Worm (Caenorhabditis elegans) whole organism, L2 larva: Measurements from ENCODE around the gene srh-146.
A peak's percentile ranks its signal among the peaks of the same experiment; 100 is the strongest.

Experiments
- F13H6.1 ChIP-seq: sonication (generic microtip); optimal IDR thresholded peaks from 2 replicates; lab custom pipeline; 2016; ENCODE audit warnings: missing genetic modification characterization, missing compliant biosample characterization
- R02D3.7 ChIP-seq: fragments of 150-350 bp; optimal IDR thresholded peaks from 2 replicates; lab custom pipeline; 2014; ENCODE audit warnings: missing biosample characterization, missing genetic modification characterization
- Y55F3AM.14 ChIP-seq: fragments of 200-800 bp; sonication (Bioruptor generic); optimal IDR thresholded peaks from 2 replicates; lab custom pipeline; 2018; ENCODE audit warnings: mild to moderate bottlenecking, missing genetic modification characterization, missing compliant biosample characterization
- ZK546.5 ChIP-seq: sonication (generic microtip); optimal IDR thresholded peaks from 2 replicates; lab custom pipeline; 2017; ENCODE audit warnings: missing biosample characterization, missing genetic modification characterization
- alr-1 ChIP-seq: fragments of 150-350 bp; optimal IDR thresholded peaks from 2 replicates; lab custom pipeline; 2014; ENCODE audit warnings: missing biosample characterization, missing genetic modification characterization
- aly-2 ChIP-seq: fragments of 150-350 bp; optimal IDR thresholded peaks from 2 replicates; lab custom pipeline; 2014; ENCODE audit warnings: missing biosample characterization, missing genetic modification characterization
- blmp-1 ChIP-seq: sonication (generic microtip); optimal IDR thresholded peaks from 2 replicates; lab custom pipeline; 2017; ENCODE audit warnings: missing genetic modification characterization, mild to moderate bottlenecking, missing compliant biosample characterization, antibody characterized with exemption, moderate library complexity; ENCODE audit not compliant: insufficient read depth
- ceh-16 ChIP-seq: fragments of 150-350 bp; optimal IDR thresholded peaks from 2 replicates; lab custom pipeline; 2014; ENCODE audit warnings: missing biosample characterization, missing genetic modification characterization
- ceh-82 ChIP-seq: fragments of 150-350 bp; optimal IDR thresholded peaks from 2 replicates; lab custom pipeline; 2014; ENCODE audit warnings: missing biosample characterization, missing genetic modification characterization
- crh-2 ChIP-seq: sonication (generic microtip); optimal IDR thresholded peaks from 2 replicates; lab custom pipeline; 2017; ENCODE audit warnings: missing biosample characterization, missing genetic modification characterization
- egl-27 ChIP-seq: sonication (generic microtip); optimal IDR thresholded peaks from 3 replicates; lab custom pipeline; 2017; ENCODE audit warnings: missing biosample characterization, missing genetic modification reagents, missing genetic modification characterization
- elt-1 ChIP-seq: fragments of 150-350 bp; optimal IDR thresholded peaks from 2 replicates; lab custom pipeline; 2014; ENCODE audit warnings: missing biosample characterization, missing genetic modification characterization
- elt-3 ChIP-seq: sonication (generic microtip); optimal IDR thresholded peaks from 2 replicates; lab custom pipeline; 2017; ENCODE audit warnings: missing biosample characterization, missing genetic modification characterization
- fos-1 ChIP-seq: fragments of 150-350 bp; optimal IDR thresholded peaks from 2 replicates; lab custom pipeline; 2014; ENCODE audit warnings: missing biosample characterization, missing genetic modification characterization
- gmeb-1 ChIP-seq: fragments of 150-350 bp; optimal IDR thresholded peaks from 2 replicates; lab custom pipeline; 2014; ENCODE audit warnings: missing biosample characterization, missing genetic modification characterization
- lin-11 ChIP-seq: fragments of 150-350 bp; sonication (generic microtip); optimal IDR thresholded peaks from 2 replicates; lab custom pipeline; 2014; ENCODE audit warnings: missing biosample characterization, missing genetic modification characterization, inconsistent platforms, mixed read lengths
- lin-39 ChIP-seq: fragments of 150-350 bp; optimal IDR thresholded peaks from 2 replicates; lab custom pipeline; 2014; ENCODE audit warnings: missing biosample characterization, missing genetic modification reagents, missing genetic modification characterization
- lsy-2 ChIP-seq, 2 experiments: fragments of 150-350 bp in 1 of 2; sonication (generic microtip) in 1 of 2; optimal IDR thresholded peaks; 2 replicates each; lab custom pipeline; 2014 to 2017; ENCODE audit warnings: missing biosample characterization in 2 of 2, missing genetic modification characterization in 2 of 2
- mab-5 ChIP-seq: fragments of 150-350 bp; optimal IDR thresholded peaks from 2 replicates; lab custom pipeline; 2014; ENCODE audit warnings: missing biosample characterization, missing genetic modification characterization
- mbf-1 ChIP-seq: sonication (generic microtip); optimal IDR thresholded peaks from 2 replicates; lab custom pipeline; 2017; ENCODE audit warnings: missing biosample characterization, missing genetic modification characterization
- nhr-11 ChIP-seq: fragments of 150-350 bp; optimal IDR thresholded peaks from 2 replicates; lab custom pipeline; 2014; ENCODE audit warnings: missing biosample characterization, missing genetic modification characterization
- nhr-12 ChIP-seq: fragments of 150-350 bp; optimal IDR thresholded peaks from 2 replicates; lab custom pipeline; 2014; ENCODE audit warnings: missing biosample characterization, missing genetic modification characterization
- nhr-21 ChIP-seq: fragments of 150-350 bp; optimal IDR thresholded peaks from 2 replicates; lab custom pipeline; 2014; ENCODE audit warnings: missing biosample characterization, missing genetic modification characterization
- nhr-237 ChIP-seq: fragments of 150-350 bp; optimal IDR thresholded peaks from 2 replicates; lab custom pipeline; 2014; ENCODE audit warnings: missing biosample characterization, missing genetic modification characterization
- nhr-25 ChIP-seq: fragments of 150-350 bp; sonication (generic microtip); optimal IDR thresholded peaks from 3 replicates; lab custom pipeline; 2014; ENCODE audit warnings: missing biosample characterization, missing genetic modification characterization
- nhr-6 ChIP-seq: fragments of 150-350 bp; optimal IDR thresholded peaks from 2 replicates; lab custom pipeline; 2014; ENCODE audit warnings: missing biosample characterization, missing genetic modification characterization
- peb-1 ChIP-seq: fragments of 150-350 bp; optimal IDR thresholded peaks from 2 replicates; lab custom pipeline; 2014; ENCODE audit warnings: missing biosample characterization, missing genetic modification characterization
- skn-1 ChIP-seq: sonication (generic microtip); optimal IDR thresholded peaks from 2 replicates; lab custom pipeline; 2017; ENCODE audit warnings: missing biosample characterization, missing genetic modification characterization
- sma-9 ChIP-seq, 2 experiments: fragments of 150-350 bp in 1 of 2; sonication (generic microtip) in 1 of 2; optimal IDR thresholded peaks; 2 replicates each; lab custom pipeline; 2014 to 2016; ENCODE audit warnings: missing genetic modification characterization in 2 of 2, mild to moderate bottlenecking in 1 of 2, missing biosample characterization in 1 of 2, missing compliant biosample characterization in 1 of 2, missing genetic modification reagents in 1 of 2, moderate library complexity in 1 of 2
- snpc-4 ChIP-seq: fragments of 150-350 bp; optimal IDR thresholded peaks from 2 replicates; lab custom pipeline; 2014; ENCODE audit warnings: missing biosample characterization, missing genetic modification characterization
- unc-55 ChIP-seq: fragments of 150-350 bp; sonication (generic microtip); optimal IDR thresholded peaks from 3 replicates; lab custom pipeline; 2014; ENCODE audit warnings: missing biosample characterization, missing genetic modification reagents, missing genetic modification characterization
- unc-62 ChIP-seq: fragments of 150-350 bp; optimal IDR thresholded peaks from 2 replicates; lab custom pipeline; 2014; ENCODE audit warnings: missing biosample characterization, missing genetic modification reagents, missing genetic modification characterization
- zag-1 ChIP-seq: fragments of 150-350 bp; optimal IDR thresholded peaks from 2 replicates; lab custom pipeline; 2014; ENCODE audit warnings: missing biosample characterization, missing genetic modification characterization
- ztf-1 ChIP-seq: fragments of 200-800 bp; sonication (Bioruptor generic); conservative IDR thresholded peaks from 2 replicates; pipeline ENCODE4 v1.3.6; 2022; ENCODE audit warnings: missing genetic modification characterization, missing compliant biosample characterization
- ztf-11 ChIP-seq: sonication (generic microtip); optimal IDR thresholded peaks from 2 replicates; lab custom pipeline; 2017; ENCODE audit warnings: missing biosample characterization, missing genetic modification characterization
- ztf-4 ChIP-seq: fragments of 150-350 bp; optimal IDR thresholded peaks from 2 replicates; lab custom pipeline; 2014; ENCODE audit warnings: missing biosample characterization, missing genetic modification characterization

srh-146 gene

DNA sequence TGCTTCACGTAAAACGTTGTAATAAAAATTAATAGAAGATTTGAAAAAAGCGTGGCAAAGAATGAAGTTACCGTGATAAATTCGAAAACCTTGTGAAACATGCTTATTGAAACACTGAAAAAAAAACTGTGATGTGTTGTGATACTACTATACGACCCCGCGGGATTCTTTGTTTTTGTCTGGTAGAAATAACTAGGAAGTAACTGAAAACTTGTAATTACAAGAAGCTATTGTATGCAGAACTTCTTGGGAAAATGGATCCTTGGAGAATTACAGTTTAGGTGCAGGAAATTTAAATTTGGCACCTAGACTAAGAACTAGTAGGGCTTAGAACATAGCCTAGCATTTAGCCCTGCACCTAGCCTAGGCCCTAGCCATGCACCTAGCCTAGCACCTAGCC lies 34.2 kb upstream of the srh-146 start, which contains the start of gene str-39:
TSS of gene str-39 (minus strand) at position 101 of the 400 bp plus-strand sequence.
- TF ChIP-seq lsy-2 (tag; optimal IDR thresholded peaks at IDR 0.05; lab: Kevin White, UChicago), result no peak
- TF ChIP-seq skn-1, result no peak
- TF ChIP-seq elt-1 (tag; lab: Kevin White, UChicago), result no peak
- no peak for TF ChIP-seq ceh-16

DNA sequence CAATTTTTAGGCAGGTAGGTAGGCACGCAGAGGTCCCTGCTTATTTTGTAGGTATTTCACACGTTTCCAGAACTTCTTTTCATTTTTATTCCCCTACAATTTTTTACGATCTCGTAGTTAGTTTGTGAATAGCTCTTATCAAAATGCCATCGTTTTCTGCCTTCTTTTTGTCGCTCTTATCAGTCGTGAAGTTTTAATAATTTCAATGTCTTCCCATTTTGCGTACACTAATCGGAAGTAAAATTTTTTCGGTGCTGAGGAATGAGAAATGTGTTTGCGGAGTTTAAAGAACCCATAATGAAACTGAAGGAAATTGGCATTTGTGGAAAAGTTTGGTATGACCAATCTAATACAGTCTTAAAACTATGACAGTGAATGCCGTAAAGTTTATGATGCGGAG lies 33.7 kb upstream of the srh-146 start:
- TF ChIP-seq Y55F3AM.14 (GFP tag; lab: Kevin White, UChicago) (no peak), gmeb-1 (peak; percentile 31), unc-62 (GFP tag; lab: Kevin White, UChicago) (no peak), nhr-11 (tag; lab: Kevin White, UChicago) (no peak), nhr-12 (tag; lab: Kevin White, UChicago) (no peak), crh-2 (no peak), fos-1 (tag; lab: Kevin White, UChicago) (peak; percentile 82), blmp-1 (tag; lab: Kevin White, UChicago) (no peak)
- TF ChIP-seq, all 48 proteins: peak for 2

ce11 chrV:2881016-2881415 lies 33.0 kb upstream of the srh-146 start, which contains the start of gene ifc-1:
Gene ifc-1, plus strand, starts transcription at chrV:2881393.
- TF ChIP-seq fos-1 (tag; lab: Kevin White, UChicago), result peak; percentile 34
- TF ChIP-seq lsy-2 (tag; optimal IDR thresholded peaks at IDR 0.05; lab: Kevin White, UChicago), result no peak

DNA sequence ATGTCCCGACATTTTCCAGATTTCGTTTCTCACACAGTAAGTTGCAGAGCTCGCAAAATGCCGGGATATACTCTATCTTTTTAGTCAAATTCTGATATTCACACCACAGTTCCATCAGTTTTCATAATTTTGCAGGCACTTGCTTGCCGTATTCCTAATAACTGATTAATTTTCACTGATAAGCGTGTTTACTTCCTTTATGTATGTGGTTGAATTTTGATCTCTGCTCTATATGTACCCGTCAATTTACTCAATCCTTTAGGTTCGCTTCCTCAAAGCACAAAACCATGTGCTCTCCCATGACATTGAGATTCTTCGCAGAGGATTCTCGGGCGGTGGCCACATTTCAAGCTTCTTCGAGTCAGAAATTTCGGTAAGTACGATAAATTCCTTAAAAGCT lies 32.5 kb upstream of the srh-146 start:
- TF ChIP-seq lsy-2 (tag; optimal IDR thresholded peaks at IDR 0.05; lab: Kevin White, UChicago), result no peak
- TF ChIP-seq skn-1, result no peak
- TF ChIP-seq zag-1 (tag; lab: Kevin White, UChicago), result no peak
- no peak for TF ChIP-seq nhr-6
- TF ChIP-seq nhr-237 (tag; lab: Kevin White, UChicago), result no peak
- no peak for TF ChIP-seq unc-62 (GFP tag; lab: Kevin White, UChicago)
- TF ChIP-seq peb-1, result no peak
- no peak for TF ChIP-seq R02D3.7 (tag; lab: Kevin White, UChicago)
- no peak for TF ChIP-seq ztf-1 (GFP tag; lab: Robert Waterston, UW)
- TF ChIP-seq lin-11 (tag; lab: Kevin White, UChicago), result no peak
- TF ChIP-seq nhr-12 (tag; lab: Kevin White, UChicago), result no peak

DNA sequence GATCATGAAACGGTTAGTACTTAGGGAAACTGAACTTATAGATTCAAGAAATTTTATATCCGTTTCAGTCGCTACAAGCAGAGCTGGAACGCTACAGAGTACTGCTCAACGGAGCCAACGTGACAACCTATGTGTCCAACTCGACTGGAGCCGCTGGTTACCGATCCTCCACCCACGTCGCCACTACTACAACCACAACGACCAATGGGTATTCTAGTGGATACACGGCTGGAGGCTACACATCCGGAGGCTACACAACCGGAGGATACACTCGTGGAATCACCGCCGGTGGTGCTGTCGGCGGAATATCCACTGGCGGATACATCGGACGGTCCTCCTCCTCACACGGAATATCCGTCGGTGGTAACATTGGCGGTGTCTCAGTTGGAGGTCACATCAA lies 31.0 kb upstream of the srh-146 start:
- no peak for TF ChIP-seq nhr-6
- no peak for TF ChIP-seq zag-1 (tag; lab: Kevin White, UChicago)
- TF ChIP-seq fos-1 (tag; lab: Kevin White, UChicago), result no peak
- TF ChIP-seq ZK546.5 (tag; lab: Kevin White, UChicago), result no peak
- TF ChIP-seq skn-1, result no peak
- TF ChIP-seq elt-3 (tag; lab: Kevin White, UChicago), result no peak
- no peak for TF ChIP-seq peb-1
- TF ChIP-seq unc-62 (GFP tag; lab: Kevin White, UChicago), result no peak
- no peak for TF ChIP-seq ztf-11 (tag; lab: Kevin White, UChicago)
- no peak for TF ChIP-seq mbf-1 (tag; lab: Kevin White, UChicago)
- no peak for TF ChIP-seq elt-1 (tag; lab: Kevin White, UChicago)
- no peak for TF ChIP-seq nhr-25
- TF ChIP-seq lin-11 (tag; lab: Kevin White, UChicago), result no peak
- TF ChIP-seq ztf-4 (tag; lab: Kevin White, UChicago), result no peak
- TF ChIP-seq aly-2 (tag; lab: Kevin White, UChicago), result no peak
- no peak for TF ChIP-seq R02D3.7 (tag; lab: Kevin White, UChicago)
- TF ChIP-seq egl-27 (tag; lab: Kevin White, UChicago), result no peak
- TF ChIP-seq F13H6.1 (tag; lab: Kevin White, UChicago), result no peak
- TF ChIP-seq mab-5 (tag; lab: Kevin White, UChicago), result no peak
- TF ChIP-seq, all 48 proteins: peak for 0

- TF ChIP-seq nhr-237 (tag; lab: Kevin White, UChicago) (no peak), nhr-6 (no peak), alr-1 (tag; lab: Kevin White, UChicago) (no peak), elt-1 (tag; lab: Kevin White, UChicago) (no peak), blmp-1 (tag; lab: Kevin White, UChicago) (no peak), Y55F3AM.14 (GFP tag; lab: Kevin White, UChicago) (no peak), lin-11 (tag; lab: Kevin White, UChicago) (no peak), nhr-11 (tag; lab: Kevin White, UChicago) (no peak), ceh-82 (tag; lab: Kevin White, UChicago) (no peak), nhr-21 (tag; lab: Kevin White, UChicago) (no peak), snpc-4 (tag; lab: Kevin White, UChicago) (no peak), zag-1 (tag; lab: Kevin White, UChicago) (no peak), ZK546.5 (tag; lab: Kevin White, UChicago) (no peak), mab-5 (tag; lab: Kevin White, UChicago) (no peak), ztf-11 (tag; lab: Kevin White, UChicago) (no peak), unc-55 (GFP tag; lab: Kevin White, UChicago) (no peak), sma-9 (GFP tag; optimal IDR thresholded peaks at IDR 0.05; lab: Kevin White, UChicago) (no peak), sma-9 (tag; optimal IDR thresholded peaks at IDR 0.05; lab: Kevin White, UChicago) (no peak), elt-3 (tag; lab: Kevin White, UChicago) (no peak), lin-39 (no peak)
- TF ChIP-seq, all 48 proteins: peak for 0
These were observed 29.6 kb upstream of the srh-146 start, which contains the start of gene sre-24 for ce11 chrV:2884411-2884810. Gene sre-24, plus strand, starts transcription at chrV:2884711.
